Fruit fly (Drosophila melanogaster): ENCODE data around the gene E2f1.

Gene E2f1

dm6 chr3R:21596151-21596802, 64.4 kb downstream of the E2f1 start:
- no peak for TF ChIP-seq insv (optimal IDR thresholded peaks at IDR 0.05)
- no peak for TF ChIP-seq psq (optimal IDR thresholded peaks at IDR 0.05)
- TF ChIP-seq h (optimal IDR thresholded peaks at IDR 0.05): no peak
- TF ChIP-seq Sin3A (optimal IDR thresholded peaks at IDR 0.05): no peak
- no peak for TF ChIP-seq Myc (optimal IDR thresholded peaks at IDR 0.05)

dm6 chr3R:21594417-21594892, 66.2 kb downstream of the E2f1 start:
- TF ChIP-seq h (optimal IDR thresholded peaks at IDR 0.05) (no peak), psq (optimal IDR thresholded peaks at IDR 0.05) (no peak), ttk (optimal IDR thresholded peaks at IDR 0.05) (no peak), Myc (optimal IDR thresholded peaks at IDR 0.05) (no peak), Sin3A (optimal IDR thresholded peaks at IDR 0.05) (no peak), insv (optimal IDR thresholded peaks at IDR 0.05) (no peak)

- TF ChIP-seq Sin3A (optimal IDR thresholded peaks at IDR 0.05) (no peak), ttk (optimal IDR thresholded peaks at IDR 0.05) (no peak), psq (optimal IDR thresholded peaks at IDR 0.05) (no peak), Myc (optimal IDR thresholded peaks at IDR 0.05) (no peak), insv (optimal IDR thresholded peaks at IDR 0.05) (no peak), h (optimal IDR thresholded peaks at IDR 0.05) (no peak)
Observed at dm6 chr3R:21593735-21594345, 66.8 kb downstream of the E2f1 start.

- no peak for TF ChIP-seq insv (optimal IDR thresholded peaks at IDR 0.05)
Observed at dm6 chr3R:21593079-21593478, 67.6 kb downstream of the E2f1 start.

dm6 chr3R:21591962-21592361, 68.7 kb downstream of the E2f1 start:
- TF ChIP-seq h (optimal IDR thresholded peaks at IDR 0.05): no peak
- TF ChIP-seq psq (optimal IDR thresholded peaks at IDR 0.05): peak; percentile 56
- TF ChIP-seq insv (optimal IDR thresholded peaks at IDR 0.05): no peak
- no peak for TF ChIP-seq ttk (optimal IDR thresholded peaks at IDR 0.05)

dm6 chr3R:21591370-21591743, 69.3 kb downstream of the E2f1 start:
- TF ChIP-seq ttk (optimal IDR thresholded peaks at IDR 0.05): no peak
- no peak for TF ChIP-seq Myc (optimal IDR thresholded peaks at IDR 0.05)

dm6 chr3R:21590677-21591369, 69.8 kb downstream of the E2f1 start:
- TF ChIP-seq insv (optimal IDR thresholded peaks at IDR 0.05) (no peak), h (optimal IDR thresholded peaks at IDR 0.05) (no peak), ttk (optimal IDR thresholded peaks at IDR 0.05) (no peak), psq (optimal IDR thresholded peaks at IDR 0.05) (no peak), Sin3A (optimal IDR thresholded peaks at IDR 0.05) (no peak), Myc (optimal IDR thresholded peaks at IDR 0.05) (no peak)

- TF ChIP-seq ttk (optimal IDR thresholded peaks at IDR 0.05) (no peak), Myc (optimal IDR thresholded peaks at IDR 0.05) (no peak), psq (optimal IDR thresholded peaks at IDR 0.05) (no peak), Sin3A (optimal IDR thresholded peaks at IDR 0.05) (no peak), insv (optimal IDR thresholded peaks at IDR 0.05) (no peak), h (optimal IDR thresholded peaks at IDR 0.05) (no peak)
Observed at dm6 chr3R:21590203-21590659, 70.4 kb downstream of the E2f1 start.

- TF ChIP-seq Sin3A (optimal IDR thresholded peaks at IDR 0.05) (no peak), ttk (optimal IDR thresholded peaks at IDR 0.05) (no peak), insv (optimal IDR thresholded peaks at IDR 0.05) (no peak), Myc (optimal IDR thresholded peaks at IDR 0.05) (no peak), psq (optimal IDR thresholded peaks at IDR 0.05) (no peak), h (optimal IDR thresholded peaks at IDR 0.05) (no peak)
Observed at dm6 chr3R:21589500-21590202, 71.0 kb downstream of the E2f1 start.

dm6 chr3R:21587480-21588055, 73.1 kb downstream of the E2f1 start:
- no peak for TF ChIP-seq Sin3A (optimal IDR thresholded peaks at IDR 0.05)
- no peak for TF ChIP-seq ttk (optimal IDR thresholded peaks at IDR 0.05)
- TF ChIP-seq psq (optimal IDR thresholded peaks at IDR 0.05): no peak
- no peak for TF ChIP-seq Myc (optimal IDR thresholded peaks at IDR 0.05)
- TF ChIP-seq insv (optimal IDR thresholded peaks at IDR 0.05): no peak
- TF ChIP-seq h (optimal IDR thresholded peaks at IDR 0.05): no peak

- TF ChIP-seq psq (optimal IDR thresholded peaks at IDR 0.05) (no peak), ttk (optimal IDR thresholded peaks at IDR 0.05) (no peak), Sin3A (optimal IDR thresholded peaks at IDR 0.05) (no peak), insv (optimal IDR thresholded peaks at IDR 0.05) (no peak), Myc (optimal IDR thresholded peaks at IDR 0.05) (no peak), h (optimal IDR thresholded peaks at IDR 0.05) (no peak)
Observed at dm6 chr3R:21586914-21587459, 73.7 kb downstream of the E2f1 start.

- TF ChIP-seq h (optimal IDR thresholded peaks at IDR 0.05) (no peak), Sin3A (optimal IDR thresholded peaks at IDR 0.05) (no peak), insv (optimal IDR thresholded peaks at IDR 0.05) (no peak), ttk (optimal IDR thresholded peaks at IDR 0.05) (no peak), Myc (optimal IDR thresholded peaks at IDR 0.05) (no peak), psq (optimal IDR thresholded peaks at IDR 0.05) (no peak)
Observed at dm6 chr3R:21586351-21586750, 74.3 kb downstream of the E2f1 start.
